Worm (Caenorhabditis elegans) whole organism, L4/young adult: ENCODE measurements around the gene C45B11.9.

ENCODE experiments used
- W03F9.2 ChIP-seq: fragments of 150-350 bp; optimal IDR thresholded peaks from 2 replicates; lab custom pipeline; 2014; ENCODE audit warnings: missing biosample characterization, missing genetic modification characterization
- dao-5 ChIP-seq: sonication (generic microtip); optimal IDR thresholded peaks from 2 replicates; lab custom pipeline; 2016; ENCODE audit warnings: missing genotype, missing genetic modification characterization, moderate library complexity, missing compliant biosample characterization

ce11 chrV:11034748-11035147 lies 5.4 kb upstream of the C45B11.9 start, which contains the start of gene pptr-2:
- TF ChIP-seq W03F9.2 (tag; lab: Kevin White, UChicago) (no peak), dao-5 (no peak)
